Fruit fly (Drosophila melanogaster) whole organism, prepupa: ENCODE data around the gene CG10298.

ENCODE experiments used
- Gug ChIP-seq: fragments of 200-800 bp; sonication (Bioruptor generic); IDR thresholded peaks from 2 replicates; pipeline ENCODE4 v1.3.6; 2022; ENCODE audit warnings: missing biosample characterization, missing genetic modification characterization
- Sox15 ChIP-seq: fragments of 200-800 bp; sonication (Bioruptor generic); optimal IDR thresholded peaks from 3 replicates; lab custom pipeline; 2016; ENCODE audit warnings: missing biosample characterization, missing genetic modification characterization
- fkh ChIP-seq: fragments of 200-800 bp; sonication (Bioruptor generic); optimal IDR thresholded peaks from 3 replicates; lab custom pipeline; 2017; ENCODE audit warnings: missing biosample characterization, mild to moderate bottlenecking, missing genetic modification characterization, moderate library complexity

- TF ChIP-seq fkh (GFP tag; lab: Kevin White, UChicago) (no peak), Gug (GFP tag; lab: Robert Waterston, UW) (no peak), Sox15 (GFP tag; lab: Kevin White, UChicago) (no peak)
These were observed 39.0 kb downstream of the CG10298 start for dm6 chr3R:6381784-6382183.
